Fruit fly (Drosophila melanogaster) Kc167 (cell line): ENCODE data around the gene wls.

Source experiments
- h ChIP-seq: fragments of >200 bp; optimal IDR thresholded peaks from 3 replicates; lab custom pipeline; 2018; ENCODE audit warnings: missing external identifiers
- insv ChIP-seq: fragments of >200 bp; optimal IDR thresholded peaks from 3 replicates; lab custom pipeline; 2018; ENCODE audit warnings: missing external identifiers
- psq ChIP-seq: fragments of >200 bp; optimal IDR thresholded peaks from 2 replicates; lab custom pipeline; 2017; ENCODE audit warnings: missing external identifiers
- ttk ChIP-seq: sonication (Bioruptor generic); optimal IDR thresholded peaks from 2 replicates; lab custom pipeline; 2017; ENCODE audit warnings: missing external identifiers

dm6 chr3L:11135846-11136245, 33.6 kb downstream of the wls start, which contains the start of gene IRSp53:
- TF ChIP-seq h (lab: Kevin White, UChicago) = no peak
- no peak for TF ChIP-seq psq (lab: Kevin White, UChicago)
- no peak for TF ChIP-seq insv (lab: Kevin White, UChicago)
- TF ChIP-seq ttk (lab: Kevin White, UChicago) = no peak
